Worm (Caenorhabditis elegans): Measurements from ENCODE around the gene fbxa-100.

The fbxa-100 gene

ce11 chrV:16094284-16094683 lies 32.4 kb upstream of the fbxa-100 start, which contains the start of gene F22B8.7:
Gene F22B8.7 (plus strand): TSS chrV:16094584.
- TF ChIP-seq nhr-120 (GFP tag; IDR thresholded peaks at IDR 0.05) (no peak), ama-1 (optimal IDR thresholded peaks at IDR 0.05) (no peak), ama-1 (GFP tag; optimal IDR thresholded peaks at IDR 0.05) (no peak)

ce11 chrV:16090685-16091084 lies 28.8 kb upstream of the fbxa-100 start, which contains the start of gene F22B8.3:
Gene F22B8.3 (plus strand): TSS chrV:16090985.
- TF ChIP-seq snpc-1.3 (tag; optimal IDR thresholded peaks at IDR 0.05; ENCODE audit: insufficient read depth) (no peak), hmg-20 (GFP tag; IDR thresholded peaks at IDR 0.05) (no peak), mxl-1 (tag; optimal IDR thresholded peaks at IDR 0.05) (no peak), dox-1 (GFP tag; IDR thresholded peaks at IDR 0.05) (no peak), attf-5 (GFP tag; optimal IDR thresholded peaks at IDR 0.05) (no peak), egrh-3 (GFP tag; IDR thresholded peaks at IDR 0.05) (no peak), K11D2.4 (GFP tag; IDR thresholded peaks at IDR 0.05) (no peak), F49E8.2 (tag; optimal IDR thresholded peaks at IDR 0.05; ENCODE audit: insufficient read depth) (no peak), F55B11.4 (tag; optimal IDR thresholded peaks at IDR 0.05; ENCODE audit: borderline replicate concordance, insufficient read depth) (no peak), die-1 (tag; optimal IDR thresholded peaks at IDR 0.05) (no peak), Y79H2A.3 (GFP tag; conservative IDR thresholded peaks at IDR 0.05) (no peak), F23B12.7 (tag; optimal IDR thresholded peaks at IDR 0.05; ENCODE audit: insufficient read depth) (no peak), ztf-26 (tag; optimal IDR thresholded peaks at IDR 0.05) (no peak), lsy-27 (tag; optimal IDR thresholded peaks at IDR 0.05; ENCODE audit: borderline replicate concordance, insufficient read depth) (no peak), let-607 (tag; optimal IDR thresholded peaks at IDR 0.05) (no peak), repo-1 (tag; optimal IDR thresholded peaks at IDR 0.05) (no peak), egl-44 (GFP tag; IDR thresholded peaks at IDR 0.05) (no peak)

ce11 chrV:16080678-16081077 lies 18.8 kb upstream of the fbxa-100 start:
- TF ChIP-seq K12H6.12 (tag; optimal IDR thresholded peaks at IDR 0.05) (no peak), tbx-9 (tag; optimal IDR thresholded peaks at IDR 0.05; ENCODE audit: borderline replicate concordance) (no peak), ceh-91 (GFP tag; IDR thresholded peaks at IDR 0.05) (no peak), F55B11.4 (tag; optimal IDR thresholded peaks at IDR 0.05; ENCODE audit: borderline replicate concordance, insufficient read depth) (no peak)

ce11 chrV:16080039-16080438 lies 18.1 kb upstream of the fbxa-100 start:
- TF ChIP-seq nhr-80 (tag; optimal IDR thresholded peaks at IDR 0.05) (peak; percentile 34), F39B2.1 (GFP tag; IDR thresholded peaks at IDR 0.05) (no peak)

- TF ChIP-seq nhr-80 (tag; optimal IDR thresholded peaks at IDR 0.05) (peak; percentile 76), ceh-58 (GFP tag; IDR thresholded peaks at IDR 0.05) (no peak), cebp-1 (GFP tag; IDR thresholded peaks at IDR 0.05) (peak; percentile 32; the same call in 1 of the 2 replicates), cebp-1 (tag; optimal IDR thresholded peaks at IDR 0.05) (no peak), nfyb-1 (GFP tag; IDR thresholded peaks at IDR 0.05) (no peak)
Observed at ce11 chrV:16075250-16075709, 13.4 kb upstream of the fbxa-100 start, which contains the start of the genes F14H3.12 and srj-29. Gene F14H3.12 (minus strand): TSS chrV:16075323. Gene srj-29 (plus strand): TSS chrV:16075659.

- TF ChIP-seq nhr-27 (tag; optimal IDR thresholded peaks at IDR 0.05): no peak
- TF ChIP-seq egrh-3 (GFP tag; IDR thresholded peaks at IDR 0.05): no peak
- TF ChIP-seq madf-10 (tag; optimal IDR thresholded peaks at IDR 0.05): no peak
- TF ChIP-seq snpc-4 (GFP tag; optimal IDR thresholded peaks at IDR 0.05): no peak
- no peak for TF ChIP-seq snpc-4 (tag; optimal IDR thresholded peaks at IDR 0.05)
- TF ChIP-seq F22D6.2 (tag; optimal IDR thresholded peaks at IDR 0.05): no peak
- TF ChIP-seq K11D2.4 (GFP tag; IDR thresholded peaks at IDR 0.05): no peak
- no peak for TF ChIP-seq mes-4 (tag; optimal IDR thresholded peaks at IDR 0.05)
- no peak for TF ChIP-seq F57C9.4 (tag; optimal IDR thresholded peaks at IDR 0.05)
- TF ChIP-seq egl-44 (GFP tag; IDR thresholded peaks at IDR 0.05): no peak
Observed at ce11 chrV:16073856-16074255, 12.0 kb upstream of the fbxa-100 start, which contains the start of gene srj-10. Gene srj-10 (minus strand): TSS chrV:16073956.

Measured in whole organism, young adult.